Worm (Caenorhabditis elegans) whole organism, dauer: ENCODE data around the gene F13B6.3.

Experiments used
- unc-62 ChIP-seq: sonication (generic microtip); optimal IDR thresholded peaks from 2 replicates; lab custom pipeline; 2017; ENCODE audit warnings: missing biosample characterization, missing genetic modification reagents, missing genetic modification characterization

F13B6.3 gene

DNA sequence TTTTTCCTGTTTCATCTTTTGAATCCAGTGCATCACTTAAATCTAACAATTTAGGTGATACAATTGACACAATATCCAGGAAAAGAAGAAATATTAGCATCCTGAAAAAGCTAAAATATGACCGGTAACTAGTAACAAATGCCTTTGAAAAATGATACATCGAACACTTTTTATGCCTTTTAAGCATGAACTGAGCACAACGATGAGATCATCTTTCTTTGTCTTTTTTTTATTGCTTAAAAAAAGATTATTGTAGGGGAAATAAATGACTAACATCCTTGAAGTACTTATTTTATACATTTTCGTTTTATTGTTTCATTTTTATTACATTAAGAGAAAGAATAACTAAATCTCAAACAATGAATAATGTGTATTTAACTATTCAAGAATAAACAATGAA is at the start of gene F13B6.3:
Gene F13B6.3 (minus strand): TSS at position 101 of the 400 bp plus-strand sequence.
- no peak for TF ChIP-seq unc-62 (GFP tag; lab: Kevin White, UChicago)

DNA sequence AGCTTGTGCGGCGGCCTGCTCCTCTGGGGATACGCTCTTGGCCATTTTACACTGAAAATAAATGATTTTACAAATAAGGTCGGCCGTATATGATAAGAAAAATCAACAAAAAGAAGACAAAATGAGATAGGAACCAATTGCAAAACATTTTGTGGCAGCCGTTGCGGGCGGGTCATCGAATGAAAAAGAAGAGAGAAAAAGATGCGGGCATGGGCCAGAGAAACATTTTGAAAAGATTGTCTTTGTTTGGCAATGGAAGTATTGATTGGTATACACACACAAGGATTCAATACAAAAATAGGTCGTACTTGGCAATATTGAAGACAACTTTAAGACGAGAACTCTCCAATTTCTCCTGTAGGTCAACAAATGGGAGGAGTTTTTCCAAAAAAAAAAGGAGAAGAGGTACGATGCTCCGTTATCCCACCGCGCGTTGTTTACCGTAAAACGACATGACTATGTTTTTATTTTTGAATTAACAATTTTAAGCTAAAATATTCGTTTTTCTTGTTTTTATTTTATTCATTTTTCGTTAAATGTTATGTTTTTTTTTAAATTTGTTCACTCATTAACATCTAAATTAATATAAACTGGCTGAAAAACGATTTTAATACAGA is 47.0 kb upstream of the F13B6.3 start, which contains the start of the genes plc-4 and R05G6.4:
Gene plc-4 (minus strand): TSS at position 51 of the 617 bp plus-strand sequence.
Gene R05G6.4 (plus strand): TSS at position 617 of the 617 bp plus-strand sequence.
- TF ChIP-seq unc-62 (GFP tag; lab: Kevin White, UChicago): no peak

DNA sequence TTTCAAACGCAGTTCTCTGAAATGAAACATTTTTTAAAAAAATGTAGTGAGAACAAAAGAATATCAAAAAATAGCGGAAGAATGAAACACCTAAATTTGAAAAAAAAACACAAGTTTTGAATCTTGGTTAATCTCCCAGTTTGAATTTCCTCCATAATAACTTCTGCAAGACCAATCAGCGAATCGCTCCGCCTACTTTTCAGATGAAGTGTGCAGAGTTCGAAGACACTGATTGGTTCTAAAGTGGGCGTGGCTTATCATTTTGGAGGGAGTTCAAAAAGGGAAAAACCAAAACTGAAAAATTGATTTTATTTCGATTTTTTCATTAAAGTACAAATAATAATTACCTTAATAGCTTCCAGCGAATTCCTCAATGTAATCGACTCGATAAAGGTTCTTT is 45.1 kb upstream of the F13B6.3 start:
- TF ChIP-seq unc-62 (GFP tag; lab: Kevin White, UChicago): no peak

DNA sequence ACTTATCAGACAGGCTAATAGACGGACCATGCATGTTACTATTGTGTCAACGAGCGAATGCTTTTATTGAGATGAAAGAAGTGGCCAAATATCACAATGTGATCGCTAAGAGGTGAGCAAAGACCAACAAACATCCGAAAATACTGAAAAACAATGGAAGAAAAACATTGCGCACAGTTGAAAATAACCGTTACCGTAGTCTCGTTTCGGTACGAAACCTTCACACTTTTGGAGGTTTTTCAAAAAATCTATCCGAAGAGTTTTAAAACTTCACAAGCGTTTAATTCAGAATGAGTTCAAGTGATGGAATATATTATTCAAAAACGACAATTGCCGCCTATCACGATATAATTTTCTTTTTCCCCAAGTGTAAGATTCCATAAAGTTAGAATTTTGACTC is 43.1 kb upstream of the F13B6.3 start:
- no peak for TF ChIP-seq unc-62 (GFP tag; lab: Kevin White, UChicago)

DNA sequence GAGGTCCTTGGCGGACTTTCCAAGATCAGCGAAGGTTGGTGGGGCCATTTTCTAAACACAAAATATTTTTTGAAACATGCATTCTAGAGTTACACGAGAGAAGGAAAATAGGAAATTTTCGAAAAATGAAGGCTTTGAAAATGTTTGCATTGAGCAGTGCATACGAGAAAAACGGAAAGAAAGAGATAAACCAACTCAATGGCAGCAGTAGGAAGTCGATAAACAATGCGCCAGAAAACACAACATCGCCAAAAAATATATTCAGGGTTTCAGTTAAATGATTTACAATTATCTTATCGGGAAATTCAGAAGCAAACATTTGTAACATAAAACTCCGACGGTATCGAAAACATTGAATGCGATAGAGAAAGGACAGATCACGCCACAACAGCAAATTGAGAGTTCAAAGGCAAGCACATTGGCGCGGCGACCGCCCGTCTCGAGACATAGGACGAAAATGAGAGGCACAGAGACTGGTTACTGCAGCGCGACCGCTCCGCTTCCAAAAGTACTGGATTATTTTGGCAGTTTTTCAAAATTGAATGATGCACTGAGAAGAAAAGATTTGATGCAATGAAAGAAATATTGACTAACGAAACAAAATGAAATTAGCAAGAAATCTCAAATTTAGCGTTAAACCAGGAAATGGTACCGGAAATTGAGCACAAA is 42.2 kb upstream of the F13B6.3 start, which contains the start of the genes vdac-1 and R05G6.5:
Gene vdac-1 (minus strand): TSS at position 51 of the 669 bp plus-strand sequence.
Gene R05G6.5 (plus strand): TSS at position 527 of the 669 bp plus-strand sequence.
- no peak for TF ChIP-seq unc-62 (GFP tag; lab: Kevin White, UChicago)

DNA sequence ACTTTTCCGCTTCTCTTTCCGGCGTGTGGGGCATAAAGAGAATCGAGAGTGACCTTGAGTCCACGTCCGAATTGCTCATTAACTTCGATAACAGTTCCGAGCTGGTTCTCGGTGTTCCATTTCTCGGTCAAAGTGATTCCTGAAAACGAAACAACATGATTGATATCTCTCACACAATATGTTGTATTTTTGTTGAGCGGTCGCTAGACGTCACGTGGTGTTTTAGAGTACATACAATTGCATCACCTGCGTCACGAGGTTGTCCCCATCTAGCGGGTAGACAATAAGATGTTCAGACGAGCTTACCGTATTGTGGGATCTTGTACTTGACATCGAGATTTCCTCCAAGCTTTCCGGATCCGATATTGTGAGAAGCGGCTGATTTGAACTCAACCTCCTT is 41.5 kb upstream of the F13B6.3 start:
- TF ChIP-seq unc-62 (GFP tag; lab: Kevin White, UChicago): no peak

DNA sequence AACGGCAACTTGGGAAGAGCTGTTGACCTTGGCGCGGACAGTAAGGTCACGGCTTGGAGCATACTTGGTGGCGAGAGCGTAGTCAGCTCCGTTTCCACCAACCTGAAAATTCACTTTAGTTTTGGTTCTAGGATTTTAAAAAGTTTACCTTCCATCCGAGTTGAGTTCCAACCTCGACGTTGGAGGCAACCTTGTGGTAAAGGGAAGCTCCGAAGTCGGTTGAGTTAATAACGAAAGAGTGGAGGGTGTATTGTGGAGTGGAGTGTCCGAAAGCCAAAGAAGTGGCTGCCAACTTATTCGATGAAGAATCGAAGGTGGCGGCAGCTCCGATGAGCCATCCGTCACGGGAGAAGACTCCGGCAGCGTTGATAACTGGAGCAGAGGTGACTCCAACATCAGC is 41.0 kb upstream of the F13B6.3 start:
- no peak for TF ChIP-seq unc-62 (GFP tag; lab: Kevin White, UChicago)

DNA sequence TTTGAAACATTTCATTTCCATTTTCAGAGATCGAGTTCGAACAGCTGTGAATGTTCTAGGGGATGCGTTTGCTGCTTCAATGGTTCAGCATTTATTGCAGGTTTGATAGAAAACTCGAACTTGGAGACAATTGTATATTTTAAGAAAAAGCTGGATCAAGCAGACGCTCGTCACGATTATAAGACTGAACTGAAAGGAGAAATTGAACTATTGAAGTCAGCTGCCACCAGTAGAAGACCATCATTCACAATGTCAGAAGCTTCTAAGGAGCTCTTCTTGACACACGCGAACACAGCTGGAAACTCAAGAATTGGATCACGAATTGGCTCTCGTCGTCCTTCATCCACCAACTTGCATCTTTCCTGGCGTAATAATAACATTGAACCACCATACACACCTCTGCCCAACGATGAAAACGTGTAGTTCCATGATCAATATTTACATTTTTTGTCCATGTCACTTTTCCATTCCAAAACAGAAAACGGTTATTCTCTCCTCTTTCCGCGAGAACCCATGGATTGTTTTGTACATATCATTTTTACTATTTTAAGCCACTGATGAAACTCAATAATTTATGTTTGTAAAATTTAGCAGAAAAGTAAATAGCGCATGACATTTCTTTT is 40.2 kb upstream of the F13B6.3 start:
- no peak for TF ChIP-seq unc-62 (GFP tag; lab: Kevin White, UChicago)

DNA sequence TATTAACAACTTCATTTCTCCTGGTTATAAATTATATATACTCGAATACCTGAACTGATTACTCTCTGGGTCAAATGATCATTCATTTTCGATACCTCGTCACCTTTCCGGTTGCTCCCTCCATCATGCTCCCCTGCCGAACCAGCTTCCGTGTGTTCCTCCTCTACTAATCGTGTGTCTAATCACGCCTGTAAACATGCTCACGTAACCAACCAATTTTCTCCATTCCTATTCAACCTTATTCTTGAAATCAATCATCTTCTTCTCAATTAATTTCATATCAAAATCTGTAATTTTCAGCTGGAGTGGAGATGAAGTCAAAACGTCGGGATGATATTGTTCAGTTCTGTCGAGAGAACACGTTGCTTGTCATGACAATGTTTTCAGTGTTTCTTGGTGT is 37.6 kb upstream of the F13B6.3 start, which contains the start of gene glt-6:
Gene glt-6 (plus strand): TSS at position 301 of the 400 bp plus-strand sequence.
- no peak for TF ChIP-seq unc-62 (GFP tag; lab: Kevin White, UChicago)

DNA sequence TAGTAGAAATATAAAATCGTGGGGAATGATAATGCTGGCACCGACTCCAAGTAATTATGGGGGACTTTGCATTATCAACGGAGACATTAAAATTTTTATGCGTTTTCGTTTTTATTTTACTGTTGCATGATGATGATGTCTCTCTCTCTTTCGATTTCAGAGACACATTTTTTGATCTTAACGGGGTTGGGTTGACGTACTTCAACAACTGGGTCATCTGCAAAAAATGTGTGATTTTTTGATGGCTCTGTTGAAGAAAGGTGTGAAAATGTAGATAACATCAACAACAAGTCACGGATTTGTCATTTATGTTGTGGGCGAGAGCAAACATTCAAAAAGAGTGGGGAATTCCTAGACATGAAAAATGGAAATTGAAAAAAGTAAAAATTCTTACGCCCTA is 35.6 kb upstream of the F13B6.3 start, which contains the start of gene F55G1.15:
Gene F55G1.15 (minus strand): TSS at position 101 of the 400 bp plus-strand sequence.
- TF ChIP-seq unc-62 (GFP tag; lab: Kevin White, UChicago): no peak

DNA sequence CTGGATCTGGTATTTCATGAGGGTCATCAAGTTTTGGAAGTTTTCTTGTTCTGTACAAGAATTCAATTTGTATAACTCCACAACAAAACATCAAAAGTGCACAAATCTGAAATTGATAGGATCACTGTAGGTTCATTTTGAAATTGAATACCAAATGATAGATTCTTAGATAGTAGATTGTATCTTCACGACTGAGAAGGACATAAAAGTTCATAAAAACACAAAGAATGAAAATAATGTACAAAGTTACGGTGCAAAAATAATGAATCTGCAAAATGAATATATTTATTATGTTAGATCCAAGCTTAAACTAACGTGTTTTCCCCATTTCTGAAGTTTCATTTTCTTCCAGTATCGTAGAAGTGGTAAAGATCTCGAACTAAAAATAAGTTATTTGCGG is 35.2 kb upstream of the F13B6.3 start:
- no peak for TF ChIP-seq unc-62 (GFP tag; lab: Kevin White, UChicago)

DNA sequence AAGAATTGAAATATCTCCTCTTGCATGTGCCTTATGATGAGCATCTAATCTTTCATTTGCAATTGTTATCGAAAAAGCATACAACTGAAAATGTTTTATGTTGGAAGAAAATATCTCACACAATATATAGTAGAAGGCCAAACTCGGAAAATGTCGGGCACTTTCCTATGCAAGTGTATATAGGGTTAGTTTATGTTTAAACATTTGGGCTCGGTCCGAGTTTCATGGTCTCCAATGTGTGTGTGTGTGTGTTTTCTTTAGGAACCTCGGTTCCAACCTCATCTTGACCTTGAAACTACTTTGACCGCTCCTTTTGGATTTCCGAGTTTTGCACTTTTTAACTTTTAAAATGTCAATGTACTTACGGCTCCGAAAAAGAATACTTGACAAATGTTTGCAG is 33.5 kb upstream of the F13B6.3 start:
- TF ChIP-seq unc-62 (GFP tag; lab: Kevin White, UChicago): no peak

DNA sequence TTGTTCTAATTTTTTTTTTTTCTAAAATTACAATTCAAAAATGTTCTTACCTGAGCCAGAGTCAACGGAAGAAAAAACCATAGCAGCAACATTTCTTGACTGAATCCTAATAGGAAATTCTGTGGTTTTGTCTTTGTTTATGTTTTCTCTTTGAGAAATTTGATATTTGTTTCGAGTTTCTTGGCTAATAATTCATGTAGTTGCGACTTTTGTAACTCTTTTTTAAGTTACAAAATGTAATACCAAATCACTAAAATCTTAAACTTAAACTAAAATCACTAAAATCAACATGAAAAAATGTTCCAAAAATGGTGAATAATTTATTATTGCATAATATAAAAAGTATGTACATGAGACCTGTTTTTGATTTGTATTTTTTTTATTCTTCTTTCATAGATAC is 32.0 kb upstream of the F13B6.3 start, which contains the start of gene egas-4:
Gene egas-4 (minus strand): TSS at position 101 of the 400 bp plus-strand sequence.
- TF ChIP-seq unc-62 (GFP tag; lab: Kevin White, UChicago): no peak

DNA sequence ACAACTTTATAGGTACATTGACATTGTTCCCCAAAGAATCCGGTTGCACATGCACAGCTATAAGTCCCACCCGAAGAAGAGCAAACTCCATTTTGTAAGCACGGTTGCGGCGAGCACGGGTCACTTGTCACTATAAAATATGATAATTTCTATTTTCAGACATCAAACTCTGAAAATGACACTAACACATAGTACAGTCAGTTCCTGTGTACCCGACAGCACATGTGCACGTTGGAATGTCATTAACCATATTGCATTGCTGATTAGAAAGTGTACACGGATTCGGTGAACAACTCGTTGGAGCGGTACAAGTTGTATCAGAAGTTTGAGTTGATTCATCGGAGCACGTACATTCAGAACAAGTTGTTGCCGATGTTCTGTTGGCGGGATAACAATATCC is 31.4 kb upstream of the F13B6.3 start:
- no peak for TF ChIP-seq unc-62 (GFP tag; lab: Kevin White, UChicago)

DNA sequence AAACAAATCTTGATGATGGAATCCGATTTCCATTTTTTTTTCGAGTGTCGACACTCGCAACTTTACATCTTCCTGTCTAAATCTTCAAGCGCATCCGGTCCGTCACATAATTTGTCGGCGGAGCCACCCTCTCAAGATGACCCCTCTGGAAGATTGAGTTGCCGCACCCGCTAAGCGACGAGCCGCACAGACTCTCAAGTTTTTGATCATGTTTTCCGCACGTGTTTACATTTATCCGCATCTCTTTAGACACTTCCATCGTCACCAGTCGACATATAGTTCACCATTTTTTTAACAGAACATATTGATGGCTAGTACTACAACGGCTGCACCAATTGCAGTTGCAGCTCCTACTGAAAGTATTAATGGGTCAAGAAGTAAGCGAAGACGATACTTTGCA is 25.7 kb upstream of the F13B6.3 start, which contains the start of gene F55G1.1:
Gene F55G1.1 (plus strand): TSS at position 301 of the 400 bp plus-strand sequence.
- TF ChIP-seq unc-62 (GFP tag; lab: Kevin White, UChicago): no peak

DNA sequence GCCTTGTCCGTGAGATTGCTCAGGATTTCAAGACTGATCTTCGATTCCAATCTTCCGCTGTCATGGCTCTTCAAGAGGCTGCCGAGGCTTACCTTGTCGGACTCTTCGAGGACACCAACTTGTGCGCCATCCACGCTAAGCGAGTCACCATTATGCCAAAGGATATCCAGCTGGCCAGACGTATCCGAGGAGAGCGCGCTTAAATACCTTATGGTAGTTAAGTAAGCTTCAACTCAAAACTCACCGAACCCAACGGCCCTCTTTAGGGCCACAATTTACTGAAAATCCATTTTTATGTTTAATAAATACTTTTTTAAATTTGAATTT is 22.7 kb upstream of the F13B6.3 start:
- no peak for TF ChIP-seq unc-62 (GFP tag; lab: Kevin White, UChicago)
